Fruit fly (Drosophila melanogaster): Measurements from ENCODE around the gene CG5895.

CG5895 gene

dm6 chr3L:16021064-16021683 lies 14.1 kb upstream of the CG5895 start (continued):
- TF ChIP-seq CG17912 (GFP tag; optimal IDR thresholded peaks at IDR 0.05) (no peak), CG31365 (tag; optimal IDR thresholded peaks at IDR 0.05) (no peak), gcm (GFP tag; optimal IDR thresholded peaks at IDR 0.05) (peak; percentile 50), fd102C (GFP tag; optimal IDR thresholded peaks at IDR 0.05) (peak; percentile 87), CG1529 (GFP tag; optimal IDR thresholded peaks at IDR 0.05) (no peak), vfl (GFP tag; optimal IDR thresholded peaks at IDR 0.05) (no peak), Myb (GFP tag; optimal IDR thresholded peaks at IDR 0.05) (no peak), Dad (GFP tag; optimal IDR thresholded peaks at IDR 0.05) (peak; percentile 13), hb (GFP tag; IDR thresholded peaks at IDR 0.05; ENCODE audit: partially characterized antibody) (no peak), Fer2 (tag; optimal IDR thresholded peaks at IDR 0.05) (no peak), eyg (GFP tag; optimal IDR thresholded peaks at IDR 0.05) (no peak), CG13123 (GFP tag; optimal IDR thresholded peaks at IDR 0.05) (no peak), ap (GFP tag; IDR thresholded peaks at IDR 0.05) (no peak), Oaz (GFP tag; IDR thresholded peaks at IDR 0.05) (no peak), CG16813 (GFP tag; IDR thresholded peaks at IDR 0.05; ENCODE audit: partially characterized antibody) (no peak), scrt (GFP tag; optimal IDR thresholded peaks at IDR 0.05) (no peak), Spps (tag; optimal IDR thresholded peaks at IDR 0.05) (peak; percentile 64), Drgx (GFP tag; IDR thresholded peaks at IDR 0.05) (no peak), lilli (GFP tag; optimal IDR thresholded peaks at IDR 0.05) (peak; percentile 36), CG31388 (GFP tag; optimal IDR thresholded peaks at IDR 0.05) (no peak), shn (GFP tag; optimal IDR thresholded peaks at IDR 0.05) (no peak), H2.0 (GFP tag; IDR thresholded peaks at IDR 0.05) (peak; percentile 29; the same call in 1 of the 2 replicates), wor (GFP tag; IDR thresholded peaks at IDR 0.05) (no peak), oc (tag; optimal IDR thresholded peaks at IDR 0.05) (no peak), gfzf (GFP tag; optimal IDR thresholded peaks at IDR 0.05) (no peak), Hmr (GFP tag; optimal IDR thresholded peaks at IDR 0.05) (no peak), CG2202 (tag; optimal IDR thresholded peaks at IDR 0.05) (peak; percentile 66), da (GFP tag; optimal IDR thresholded peaks at IDR 0.05) (peak; percentile 4), zen (tag; optimal IDR thresholded peaks at IDR 0.05) (peak; percentile 89), H15 (GFP tag; IDR thresholded peaks at IDR 0.05) (no peak), CG43689 (GFP tag; IDR thresholded peaks at IDR 0.05) (no peak), CG6654 (GFP tag; optimal IDR thresholded peaks at IDR 0.05) (no peak), CG32532 (GFP tag; IDR thresholded peaks at IDR 0.05) (no peak), CG2678 (tag; optimal IDR thresholded peaks at IDR 0.05) (peak; percentile 42), zf30C (GFP tag; optimal IDR thresholded peaks at IDR 0.05) (peak; percentile 80), CG17361 (GFP tag; IDR thresholded peaks at IDR 0.05) (peak; percentile 70), CG5245 (GFP tag; optimal IDR thresholded peaks at IDR 0.05) (peak; percentile 28), CG4360 (GFP tag; IDR thresholded peaks at IDR 0.05) (no peak), ERR (GFP tag; optimal IDR thresholded peaks at IDR 0.05) (no peak), Nf-YA (GFP tag; IDR thresholded peaks at IDR 0.05) (no peak), CG7987 (GFP tag; optimal IDR thresholded peaks at IDR 0.05) (no peak), CG15514 (GFP tag; optimal IDR thresholded peaks at IDR 0.05) (no peak), ase (GFP tag; IDR thresholded peaks at IDR 0.05) (peak; percentile 33; the same call in 1 of the 3 replicates), CG4328 (GFP tag; optimal IDR thresholded peaks at IDR 0.05) (no peak), CG31224 (GFP tag; IDR thresholded peaks at IDR 0.05) (no peak), otp (GFP tag; IDR thresholded peaks at IDR 0.05) (peak; percentile 36; the same call in 1 of the 3 replicates), ranshi (GFP tag; IDR thresholded peaks at IDR 0.05) (no peak; the same call in 1 of the 2 replicates), tgo (GFP tag; IDR thresholded peaks at IDR 0.05) (peak; percentile 40; the same call in 2 of the 3 replicates), nerfin-2 (GFP tag; IDR thresholded peaks at IDR 0.05; ENCODE audit: partially characterized antibody) (no peak), Lpt (GFP tag; optimal IDR thresholded peaks at IDR 0.05) (no peak), CG10979 (tag; optimal IDR thresholded peaks at IDR 0.05) (peak; percentile 84)
